Worm (Caenorhabditis elegans): ENCODE data around the gene hda-4.

The hda-4 gene

ce11 chrX:16770398-16770797, 41.0 kb downstream of the hda-4 start, which contains the start of gene mct-6:
mct-6 (minus strand) TSS chrX:16770498.
- no peak for TF ChIP-seq skn-1 (tag; optimal IDR thresholded peaks at IDR 0.05)
- TF ChIP-seq ztf-1 (GFP tag; conservative IDR thresholded peaks at IDR 0.05): no peak
- no peak for TF ChIP-seq C34F6.9 (tag; optimal IDR thresholded peaks at IDR 0.05)
- TF ChIP-seq sem-4 (tag; optimal IDR thresholded peaks at IDR 0.05): no peak

ce11 chrX:16770919-16771318, 41.6 kb downstream of the hda-4 start:
- peak; percentile 0 for TF ChIP-seq fos-1 (tag; optimal IDR thresholded peaks at IDR 0.05)
- no peak for TF ChIP-seq crh-2 (tag; optimal IDR thresholded peaks at IDR 0.05)
- TF ChIP-seq nhr-12 (tag; optimal IDR thresholded peaks at IDR 0.05): no peak
- no peak for TF ChIP-seq Y55F3AM.14 (GFP tag; optimal IDR thresholded peaks at IDR 0.05)

ce11 chrX:16772112-16772731, 42.9 kb downstream of the hda-4 start:
- TF ChIP-seq nhr-129 (tag; optimal IDR thresholded peaks at IDR 0.05): peak; percentile 28
- TF ChIP-seq unc-55 (GFP tag; optimal IDR thresholded peaks at IDR 0.05): peak; percentile 40
- no peak for TF ChIP-seq egl-27 (tag; optimal IDR thresholded peaks at IDR 0.05)
- no peak for TF ChIP-seq nhr-6 (tag; optimal IDR thresholded peaks at IDR 0.05)

ce11 chrX:16773421-16773820, 44.1 kb downstream of the hda-4 start:
- no peak for TF ChIP-seq ztf-4 (tag; optimal IDR thresholded peaks at IDR 0.05)
- TF ChIP-seq fos-1 (tag; optimal IDR thresholded peaks at IDR 0.05): peak; percentile 20

ce11 chrX:16775335-16775835, 46.0 kb downstream of the hda-4 start:
- peak; percentile 82 for TF ChIP-seq blmp-1 (tag; optimal IDR thresholded peaks at IDR 0.05; ENCODE audit: insufficient read depth)
- TF ChIP-seq zag-1 (tag; optimal IDR thresholded peaks at IDR 0.05): no peak
- TF ChIP-seq nhr-21 (tag; optimal IDR thresholded peaks at IDR 0.05): peak; percentile 49
- TF ChIP-seq lin-39 (tag; optimal IDR thresholded peaks at IDR 0.05): no peak
- TF ChIP-seq mdl-1 (tag; optimal IDR thresholded peaks at IDR 0.05): peak in 1 of 2 experiments; percentile 32
- peak; percentile 25 for TF ChIP-seq sma-3 (GFP tag; optimal IDR thresholded peaks at IDR 0.05)
- TF ChIP-seq mbf-1 (tag; optimal IDR thresholded peaks at IDR 0.05): no peak
- no peak for TF ChIP-seq egl-27 (tag; optimal IDR thresholded peaks at IDR 0.05)
- no peak for TF ChIP-seq nhr-237 (tag; optimal IDR thresholded peaks at IDR 0.05)
- no peak for TF ChIP-seq unc-62 (GFP tag; optimal IDR thresholded peaks at IDR 0.05)
- no peak for TF ChIP-seq ceh-16 (tag; optimal IDR thresholded peaks at IDR 0.05)
- peak; percentile 46 for TF ChIP-seq gmeb-1 (tag; optimal IDR thresholded peaks at IDR 0.05)
- peak; percentile 64 for TF ChIP-seq crh-2 (tag; optimal IDR thresholded peaks at IDR 0.05)
- peak; percentile 59 for TF ChIP-seq nhr-25 (tag; optimal IDR thresholded peaks at IDR 0.05)
- no peak for TF ChIP-seq nhr-10 (tag; optimal IDR thresholded peaks at IDR 0.05)
- TF ChIP-seq fos-1 (tag; optimal IDR thresholded peaks at IDR 0.05): peak; percentile 82
- TF ChIP-seq ztf-11 (tag; optimal IDR thresholded peaks at IDR 0.05): no peak
- peak; percentile 59 for TF ChIP-seq sma-9 (GFP tag; optimal IDR thresholded peaks at IDR 0.05)
- TF ChIP-seq sma-9 (tag; optimal IDR thresholded peaks at IDR 0.05): no peak
- no peak for TF ChIP-seq elt-1 (tag; optimal IDR thresholded peaks at IDR 0.05)

ce11 chrX:16782797-16783259, 53.5 kb downstream of the hda-4 start, which contains the start of gene T01C8.3:
T01C8.3 (minus strand) TSS chrX:16783209.
- no peak for TF ChIP-seq lin-39 (tag; optimal IDR thresholded peaks at IDR 0.05)
- TF ChIP-seq blmp-1 (tag; optimal IDR thresholded peaks at IDR 0.05; ENCODE audit: insufficient read depth): no peak
- no peak for TF ChIP-seq lin-13 (GFP tag; optimal IDR thresholded peaks at IDR 0.05)

ce11 chrX:16784038-16784437, 54.7 kb downstream of the hda-4 start:
- TF ChIP-seq ztf-4 (tag; optimal IDR thresholded peaks at IDR 0.05) (no peak), mab-5 (tag; optimal IDR thresholded peaks at IDR 0.05) (no peak), unc-55 (GFP tag; optimal IDR thresholded peaks at IDR 0.05) (no peak), crh-2 (tag; optimal IDR thresholded peaks at IDR 0.05) (peak; percentile 19), blmp-1 (tag; optimal IDR thresholded peaks at IDR 0.05; ENCODE audit: insufficient read depth) (no peak), nhr-21 (tag; optimal IDR thresholded peaks at IDR 0.05) (no peak), elt-1 (tag; optimal IDR thresholded peaks at IDR 0.05) (no peak), nhr-25 (tag; optimal IDR thresholded peaks at IDR 0.05) (peak; percentile 14), sma-9 (GFP tag; optimal IDR thresholded peaks at IDR 0.05) (peak; percentile 17), sma-9 (tag; optimal IDR thresholded peaks at IDR 0.05) (no peak), fos-1 (tag; optimal IDR thresholded peaks at IDR 0.05) (no peak)

Data from whole organism, L2 larva.